ENCODE assay signal across 5 worm cellular contexts in genomic region chrII:880666-881226, ce11.
A peak's percentile ranks its signal among the peaks of the same experiment; 100 is the strongest.
TF ChIP-seq lines count a peak whose summit lies in the region.

No protein-coding gene starts in this region.

TF ChIP-seq in whole organism, L1 larva, 84 proteins besides CTCF, POLR2A, EP300 and RAD21:
- TF ChIP-seq Y116A8C.19 (tag; optimal IDR thresholded peaks at IDR 0.05; lab: Kevin White, UChicago; ENCODE audit: borderline replicate concordance) (no peak), dpl-1 (GFP tag; optimal IDR thresholded peaks at IDR 0.05; lab: Kevin White, UChicago) (no peak), nhr-20 (tag; optimal IDR thresholded peaks at IDR 0.05; lab: Kevin White, UChicago) (peak; percentile 21), sox-4 (tag; optimal IDR thresholded peaks at IDR 0.05; lab: Kevin White, UChicago) (no peak), aly-2 (tag; optimal IDR thresholded peaks at IDR 0.05; lab: Kevin White, UChicago) (no peak), fos-1 (tag; optimal IDR thresholded peaks at IDR 0.05; lab: Kevin White, UChicago) (no peak), elt-2 (tag; optimal IDR thresholded peaks at IDR 0.05; lab: Kevin White, UChicago) (peak; percentile 79), zip-4 (GFP tag; optimal IDR thresholded peaks at IDR 0.05; lab: Kevin White, UChicago) (no peak), grh-1 (GFP tag; IDR thresholded peaks at IDR 0.05; lab: Robert Waterston, UW) (no peak), ceh-63 (GFP tag; optimal IDR thresholded peaks at IDR 0.05; lab: Kevin White, UChicago) (no peak), hlh-4 (tag; optimal IDR thresholded peaks at IDR 0.05; lab: Kevin White, UChicago) (no peak)

TF ChIP-seq in whole organism, L2 larva, 48 proteins besides CTCF, POLR2A, EP300 and RAD21:
- peak; percentile 16 for TF ChIP-seq crh-2 (tag; optimal IDR thresholded peaks at IDR 0.05; lab: Kevin White, UChicago)
- TF ChIP-seq lin-11 (tag; optimal IDR thresholded peaks at IDR 0.05; lab: Kevin White, UChicago): no peak
- TF ChIP-seq nhr-237 (tag; optimal IDR thresholded peaks at IDR 0.05; lab: Kevin White, UChicago): no peak
- TF ChIP-seq alr-1 (tag; optimal IDR thresholded peaks at IDR 0.05; lab: Kevin White, UChicago): no peak
- no peak for TF ChIP-seq unc-39 (tag; optimal IDR thresholded peaks at IDR 0.05; lab: Kevin White, UChicago)
- TF ChIP-seq fos-1 (tag; optimal IDR thresholded peaks at IDR 0.05; lab: Kevin White, UChicago): peak; percentile 29
- TF ChIP-seq skn-1 (tag; optimal IDR thresholded peaks at IDR 0.05; lab: Kevin White, UChicago): no peak
- TF ChIP-seq egl-27 (tag; optimal IDR thresholded peaks at IDR 0.05; lab: Kevin White, UChicago): no peak
- TF ChIP-seq sma-9 (GFP tag; optimal IDR thresholded peaks at IDR 0.05; lab: Kevin White, UChicago): peak; percentile 38
- no peak for TF ChIP-seq sma-9 (tag; optimal IDR thresholded peaks at IDR 0.05; lab: Kevin White, UChicago)

TF ChIP-seq in whole organism, L3 larva, 47 proteins besides CTCF, POLR2A, EP300 and RAD21:
- TF ChIP-seq snpc-4 (tag; optimal IDR thresholded peaks at IDR 0.05; lab: Kevin White, UChicago) (peak; percentile 23), jun-1 (tag; optimal IDR thresholded peaks at IDR 0.05; lab: Kevin White, UChicago) (no peak), pqm-1 (tag; optimal IDR thresholded peaks at IDR 0.05; lab: Kevin White, UChicago) (peak; percentile 46), elt-2 (tag; optimal IDR thresholded peaks at IDR 0.05; lab: Kevin White, UChicago) (peak; percentile 87), nhr-23 (tag; optimal IDR thresholded peaks at IDR 0.05; lab: Kevin White, UChicago) (no peak)

TF ChIP-seq in whole organism, L4 larva, 104 proteins besides CTCF, POLR2A, EP300 and RAD21:
- no peak for TF ChIP-seq ceh-82 (tag; optimal IDR thresholded peaks at IDR 0.05; lab: Kevin White, UChicago)
- peak; percentile 71 for TF ChIP-seq dmd-6 (GFP tag; IDR thresholded peaks at IDR 0.05; lab: Robert Waterston, UW)
- no peak for TF ChIP-seq F44E2.7 (GFP tag; IDR thresholded peaks at IDR 0.05; lab: Robert Waterston, UW)
- peak; percentile 11 for TF ChIP-seq nhr-77 (tag; optimal IDR thresholded peaks at IDR 0.05; lab: Kevin White, UChicago)
- TF ChIP-seq nhr-28 (tag; optimal IDR thresholded peaks at IDR 0.05; lab: Kevin White, UChicago): peak; percentile 54
- peak; percentile 20 for TF ChIP-seq lin-13 (GFP tag; optimal IDR thresholded peaks at IDR 0.05; lab: Kevin White, UChicago)
- no peak for TF ChIP-seq nhr-42 (GFP tag; IDR thresholded peaks at IDR 0.05; lab: Robert Waterston, UW)
- peak; percentile 87 for TF ChIP-seq pqm-1 (tag; optimal IDR thresholded peaks at IDR 0.05; lab: Kevin White, UChicago)
- peak in 1 of 2 experiments; percentile 99 for TF ChIP-seq unc-62 (GFP tag; optimal IDR thresholded peaks at IDR 0.05 in 1 of 2; lab: Kevin White, UChicago)
- TF ChIP-seq unc-62 (tag; optimal IDR thresholded peaks at IDR 0.05; lab: Kevin White, UChicago): no peak
- no peak for TF ChIP-seq daf-16 (GFP tag; optimal IDR thresholded peaks at IDR 0.05; lab: Kevin White, UChicago)
- peak; percentile 42 for TF ChIP-seq daf-16 (tag; optimal IDR thresholded peaks at IDR 0.05; lab: Kevin White, UChicago)
- TF ChIP-seq dve-1 (tag; optimal IDR thresholded peaks at IDR 0.05; lab: Kevin White, UChicago; ENCODE audit: insufficient read depth): peak; percentile 9
- TF ChIP-seq hlh-11 (tag; optimal IDR thresholded peaks at IDR 0.05; lab: Kevin White, UChicago): peak; percentile 47

TF ChIP-seq in whole organism, young adult, 124 proteins besides CTCF, POLR2A, EP300 and RAD21:
- TF ChIP-seq F57A8.1 (GFP tag; optimal IDR thresholded peaks at IDR 0.05; lab: Kevin White, UChicago): no peak
- no peak for TF ChIP-seq nfya-1 (tag; optimal IDR thresholded peaks at IDR 0.05; lab: Kevin White, UChicago; ENCODE audit: borderline replicate concordance, insufficient read depth)
- TF ChIP-seq dox-1 (GFP tag; IDR thresholded peaks at IDR 0.05; lab: Robert Waterston, UW): 0 out of 2 replicates have a peak, but pooled peaks have one; percentile 23
- no peak for TF ChIP-seq snpc-4 (GFP tag; optimal IDR thresholded peaks at IDR 0.05; lab: Kevin White, UChicago)
- TF ChIP-seq snpc-4 (tag; optimal IDR thresholded peaks at IDR 0.05; lab: Kevin White, UChicago): peak in 3 of 4 experiments; percentile 39 to 90 (median 65)
- TF ChIP-seq nhr-80 (tag; optimal IDR thresholded peaks at IDR 0.05; lab: Kevin White, UChicago): peak; percentile 79
